Worm (Caenorhabditis elegans) whole organism, L2 larva: ENCODE results near the gene F28C6.9.

Source experiments
- F13H6.1 ChIP-seq: sonication (generic microtip); optimal IDR thresholded peaks from 2 replicates; lab custom pipeline; 2016; ENCODE audit warnings: missing genetic modification characterization, missing compliant biosample characterization
- R02D3.7 ChIP-seq: fragments of 150-350 bp; optimal IDR thresholded peaks from 2 replicates; lab custom pipeline; 2014; ENCODE audit warnings: missing biosample characterization, missing genetic modification characterization
- alr-1 ChIP-seq: fragments of 150-350 bp; optimal IDR thresholded peaks from 2 replicates; lab custom pipeline; 2014; ENCODE audit warnings: missing biosample characterization, missing genetic modification characterization
- aly-2 ChIP-seq: fragments of 150-350 bp; optimal IDR thresholded peaks from 2 replicates; lab custom pipeline; 2014; ENCODE audit warnings: missing biosample characterization, missing genetic modification characterization
- blmp-1 ChIP-seq: sonication (generic microtip); optimal IDR thresholded peaks from 2 replicates; lab custom pipeline; 2017; ENCODE audit warnings: missing genetic modification characterization, mild to moderate bottlenecking, missing compliant biosample characterization, antibody characterized with exemption, moderate library complexity; ENCODE audit not compliant: insufficient read depth
- ceh-16 ChIP-seq: fragments of 150-350 bp; optimal IDR thresholded peaks from 2 replicates; lab custom pipeline; 2014; ENCODE audit warnings: missing biosample characterization, missing genetic modification characterization
- dmd-4 ChIP-seq: sonication (generic microtip); optimal IDR thresholded peaks from 2 replicates; lab custom pipeline; 2017; ENCODE audit warnings: missing biosample characterization, missing genetic modification characterization
- egl-27 ChIP-seq: sonication (generic microtip); optimal IDR thresholded peaks from 3 replicates; lab custom pipeline; 2017; ENCODE audit warnings: missing biosample characterization, missing genetic modification reagents, missing genetic modification characterization
- elt-1 ChIP-seq: fragments of 150-350 bp; optimal IDR thresholded peaks from 2 replicates; lab custom pipeline; 2014; ENCODE audit warnings: missing biosample characterization, missing genetic modification characterization
- elt-3 ChIP-seq: sonication (generic microtip); optimal IDR thresholded peaks from 2 replicates; lab custom pipeline; 2017; ENCODE audit warnings: missing biosample characterization, missing genetic modification characterization
- fos-1 ChIP-seq: fragments of 150-350 bp; optimal IDR thresholded peaks from 2 replicates; lab custom pipeline; 2014; ENCODE audit warnings: missing biosample characterization, missing genetic modification characterization
- lin-11 ChIP-seq: fragments of 150-350 bp; sonication (generic microtip); optimal IDR thresholded peaks from 2 replicates; lab custom pipeline; 2014; ENCODE audit warnings: missing biosample characterization, missing genetic modification characterization, inconsistent platforms, mixed read lengths
- lin-13 ChIP-seq: fragments of 150-350 bp; optimal IDR thresholded peaks from 2 replicates; lab custom pipeline; 2014; ENCODE audit warnings: missing biosample characterization, missing genetic modification reagents, missing genetic modification characterization
- lsy-2 ChIP-seq, 2 experiments: fragments of 150-350 bp in 1 of 2; sonication (generic microtip) in 1 of 2; optimal IDR thresholded peaks; 2 replicates each; lab custom pipeline; 2014 to 2017; ENCODE audit warnings: missing biosample characterization in 2 of 2, missing genetic modification characterization in 2 of 2
- mab-5 ChIP-seq: fragments of 150-350 bp; optimal IDR thresholded peaks from 2 replicates; lab custom pipeline; 2014; ENCODE audit warnings: missing biosample characterization, missing genetic modification characterization
- mdl-1 ChIP-seq, 2 experiments: fragments of 150-350 bp in 1 of 2; sonication (generic microtip) in 1 of 2; optimal IDR thresholded peaks; 2 replicates each; lab custom pipeline; 2017; ENCODE audit warnings: missing biosample characterization in 2 of 2, missing genetic modification characterization in 2 of 2
- nhr-11 ChIP-seq: fragments of 150-350 bp; optimal IDR thresholded peaks from 2 replicates; lab custom pipeline; 2014; ENCODE audit warnings: missing biosample characterization, missing genetic modification characterization
- nhr-12 ChIP-seq: fragments of 150-350 bp; optimal IDR thresholded peaks from 2 replicates; lab custom pipeline; 2014; ENCODE audit warnings: missing biosample characterization, missing genetic modification characterization
- nhr-129 ChIP-seq: fragments of 150-350 bp; optimal IDR thresholded peaks from 2 replicates; lab custom pipeline; 2014; ENCODE audit warnings: missing biosample characterization, missing genetic modification characterization
- nhr-21 ChIP-seq: fragments of 150-350 bp; optimal IDR thresholded peaks from 2 replicates; lab custom pipeline; 2014; ENCODE audit warnings: missing biosample characterization, missing genetic modification characterization
- nhr-23 ChIP-seq: fragments of 150-350 bp; optimal IDR thresholded peaks from 2 replicates; lab custom pipeline; 2014; ENCODE audit warnings: missing biosample characterization, missing genetic modification reagents, missing genetic modification characterization
- nhr-237 ChIP-seq: fragments of 150-350 bp; optimal IDR thresholded peaks from 2 replicates; lab custom pipeline; 2014; ENCODE audit warnings: missing biosample characterization, missing genetic modification characterization
- nhr-25 ChIP-seq: fragments of 150-350 bp; sonication (generic microtip); optimal IDR thresholded peaks from 3 replicates; lab custom pipeline; 2014; ENCODE audit warnings: missing biosample characterization, missing genetic modification characterization
- peb-1 ChIP-seq: fragments of 150-350 bp; optimal IDR thresholded peaks from 2 replicates; lab custom pipeline; 2014; ENCODE audit warnings: missing biosample characterization, missing genetic modification characterization
- skn-1 ChIP-seq: sonication (generic microtip); optimal IDR thresholded peaks from 2 replicates; lab custom pipeline; 2017; ENCODE audit warnings: missing biosample characterization, missing genetic modification characterization
- sma-9 ChIP-seq, 2 experiments: fragments of 150-350 bp in 1 of 2; sonication (generic microtip) in 1 of 2; optimal IDR thresholded peaks; 2 replicates each; lab custom pipeline; 2014 to 2016; ENCODE audit warnings: missing genetic modification characterization in 2 of 2, mild to moderate bottlenecking in 1 of 2, missing biosample characterization in 1 of 2, missing compliant biosample characterization in 1 of 2, missing genetic modification reagents in 1 of 2, moderate library complexity in 1 of 2
- snpc-4 ChIP-seq: fragments of 150-350 bp; optimal IDR thresholded peaks from 2 replicates; lab custom pipeline; 2014; ENCODE audit warnings: missing biosample characterization, missing genetic modification characterization
- unc-55 ChIP-seq: fragments of 150-350 bp; sonication (generic microtip); optimal IDR thresholded peaks from 3 replicates; lab custom pipeline; 2014; ENCODE audit warnings: missing biosample characterization, missing genetic modification reagents, missing genetic modification characterization
- unc-62 ChIP-seq: fragments of 150-350 bp; optimal IDR thresholded peaks from 2 replicates; lab custom pipeline; 2014; ENCODE audit warnings: missing biosample characterization, missing genetic modification reagents, missing genetic modification characterization
- zag-1 ChIP-seq: fragments of 150-350 bp; optimal IDR thresholded peaks from 2 replicates; lab custom pipeline; 2014; ENCODE audit warnings: missing biosample characterization, missing genetic modification characterization
- ztf-1 ChIP-seq: fragments of 200-800 bp; sonication (Bioruptor generic); conservative IDR thresholded peaks from 2 replicates; pipeline ENCODE4 v1.3.6; 2022; ENCODE audit warnings: missing genetic modification characterization, missing compliant biosample characterization
- ztf-11 ChIP-seq: sonication (generic microtip); optimal IDR thresholded peaks from 2 replicates; lab custom pipeline; 2017; ENCODE audit warnings: missing biosample characterization, missing genetic modification characterization
- ztf-4 ChIP-seq: fragments of 150-350 bp; optimal IDR thresholded peaks from 2 replicates; lab custom pipeline; 2014; ENCODE audit warnings: missing biosample characterization, missing genetic modification characterization

Gene F28C6.9

ce11 chrII:8623396-8623795 is 13.4 kb upstream of the F28C6.9 start, which contains the start of gene T22C8.4:
Gene T22C8.4 (minus strand): TSS chrII:8623496.
- TF ChIP-seq peb-1 (tag; lab: Kevin White, UChicago) = no peak
- no peak for TF ChIP-seq ztf-11
- TF ChIP-seq mab-5 (tag; lab: Kevin White, UChicago) = no peak
- TF ChIP-seq elt-1 (tag; lab: Kevin White, UChicago) = no peak

- no peak for TF ChIP-seq ztf-11
- no peak for TF ChIP-seq lin-13
- TF ChIP-seq elt-3 (tag; lab: Kevin White, UChicago) = no peak
- TF ChIP-seq nhr-237 (tag; lab: Kevin White, UChicago) = no peak
- TF ChIP-seq nhr-21 (tag; lab: Kevin White, UChicago) = no peak
- no peak for TF ChIP-seq blmp-1 (tag; lab: Kevin White, UChicago)
- TF ChIP-seq nhr-23 (tag; lab: Kevin White, UChicago) = no peak
- TF ChIP-seq F13H6.1 (tag; lab: Kevin White, UChicago) = no peak
- TF ChIP-seq snpc-4 (tag; lab: Kevin White, UChicago) = no peak
- TF ChIP-seq, all 48 proteins: peak for 0
These were observed 11.9 kb upstream of the F28C6.9 start, which contains the start of gene T22C8.3 for ce11 chrII:8621883-8622282. Gene T22C8.3 (minus strand): TSS chrII:8621983.

- TF ChIP-seq sma-9 (GFP tag; optimal IDR thresholded peaks at IDR 0.05; lab: Kevin White, UChicago) = no peak
- TF ChIP-seq sma-9 (tag; optimal IDR thresholded peaks at IDR 0.05; lab: Kevin White, UChicago) = no peak
- TF ChIP-seq nhr-25 (tag; lab: Kevin White, UChicago) = no peak
- TF ChIP-seq nhr-129 (tag; lab: Kevin White, UChicago) = no peak
- TF ChIP-seq aly-2 = no peak
- TF ChIP-seq egl-27 = no peak
- TF ChIP-seq F13H6.1 (tag; lab: Kevin White, UChicago) = no peak
- TF ChIP-seq lin-13 = no peak
- TF ChIP-seq ceh-16 (tag; lab: Kevin White, UChicago) = no peak
- no peak for TF ChIP-seq zag-1 (tag; lab: Kevin White, UChicago)
- no peak for TF ChIP-seq unc-62 (GFP tag; lab: Kevin White, UChicago)
- TF ChIP-seq skn-1 (tag; lab: Kevin White, UChicago) = no peak
- no peak for TF ChIP-seq dmd-4 (tag; lab: Kevin White, UChicago)
These were observed 7.5 kb upstream of the F28C6.9 start, which contains the start of gene chhy-1 for ce11 chrII:8617516-8617915. Gene chhy-1 (minus strand): TSS chrII:8617616.

ce11 chrII:8616155-8616554 is 6.2 kb upstream of the F28C6.9 start:
- TF ChIP-seq peb-1 (tag; lab: Kevin White, UChicago) (no peak), ztf-1 (GFP tag; lab: Robert Waterston, UW) (no peak), elt-1 (tag; lab: Kevin White, UChicago) (no peak), nhr-12 (tag; lab: Kevin White, UChicago) (no peak), dmd-4 (tag; lab: Kevin White, UChicago) (no peak)
- TF ChIP-seq, all 48 proteins: peak for 0

ce11 chrII:8612470-8612869 is 2.5 kb upstream of the F28C6.9 start, which contains the start of gene T22C8.1:
Gene T22C8.1 (plus strand): TSS chrII:8612770.
- TF ChIP-seq unc-55 = no peak
- TF ChIP-seq fos-1 (tag; lab: Kevin White, UChicago) = no peak
- no peak for TF ChIP-seq ztf-1 (GFP tag; lab: Robert Waterston, UW)
- TF ChIP-seq lin-11 = no peak
- TF ChIP-seq unc-62 (GFP tag; lab: Kevin White, UChicago) = no peak
- no peak for TF ChIP-seq nhr-11 (tag; lab: Kevin White, UChicago)
- TF ChIP-seq sma-9 (GFP tag; optimal IDR thresholded peaks at IDR 0.05; lab: Kevin White, UChicago) = no peak
- TF ChIP-seq sma-9 (tag; optimal IDR thresholded peaks at IDR 0.05; lab: Kevin White, UChicago) = no peak
- TF ChIP-seq ztf-4 = no peak
- TF ChIP-seq nhr-23 (tag; lab: Kevin White, UChicago) = no peak
- TF ChIP-seq R02D3.7 (tag; lab: Kevin White, UChicago) = no peak
- TF ChIP-seq elt-3 (tag; lab: Kevin White, UChicago) = no peak
- TF ChIP-seq nhr-25 (tag; lab: Kevin White, UChicago) = no peak
- no peak for TF ChIP-seq lsy-2 (tag; optimal IDR thresholded peaks at IDR 0.05; lab: Kevin White, UChicago)
- TF ChIP-seq mdl-1 (tag; optimal IDR thresholded peaks at IDR 0.05; lab: Kevin White, UChicago) = no peak
- TF ChIP-seq alr-1 = no peak
- TF ChIP-seq, all 48 proteins: peak for 0
